Worm (Caenorhabditis elegans) whole organism, early embryonic: ENCODE measurements around the gene Y37E11B.5.
"Not testable (repeated sequence)": the region's sequence is repeated elsewhere in the genome, so short reads cannot be mapped to it uniquely, and the experiment has no call there.

ENCODE experiments used
- B0310.2 ChIP-seq: sonication (generic microtip); optimal IDR thresholded peaks from 2 replicates; lab custom pipeline; 2016; ENCODE audit warnings: mild to moderate bottlenecking, missing genetic modification characterization, missing compliant biosample characterization
- F13C5.2 ChIP-seq: sonication (generic microtip); optimal IDR thresholded peaks from 2 replicates; lab custom pipeline; 2017; ENCODE audit warnings: mild to moderate bottlenecking, missing genetic modification characterization, inconsistent platforms, missing compliant biosample characterization
- aly-1 ChIP-seq: sonication (generic microtip); optimal IDR thresholded peaks from 2 replicates; lab custom pipeline; 2016; ENCODE audit warnings: missing genetic modification characterization, missing compliant biosample characterization
- ama-1 ChIP-seq: fragments of 150-350 bp; optimal IDR thresholded peaks from 2 replicates; lab custom pipeline; 2014
- ceh-13 ChIP-seq: fragments of 200-800 bp; sonication (Bioruptor generic); optimal IDR thresholded peaks from 2 replicates; lab custom pipeline; 2018; ENCODE audit warnings: mild to moderate bottlenecking, missing genetic modification characterization, missing compliant biosample characterization
- ceh-36 ChIP-seq: sonication (generic microtip); optimal IDR thresholded peaks from 2 replicates; lab custom pipeline; 2016; ENCODE audit warnings: missing genetic modification characterization, inconsistent platforms, missing compliant biosample characterization
- ets-7 ChIP-seq: sonication (generic microtip); optimal IDR thresholded peaks from 2 replicates; lab custom pipeline; 2016; ENCODE audit warnings: missing genotype, missing genetic modification characterization, missing compliant biosample characterization
- flt-1 ChIP-seq: fragments of 200-800 bp; sonication (Bioruptor generic); IDR thresholded peaks from 2 replicates; pipeline ENCODE4 v1.3.6; 2022; ENCODE audit warnings: missing genetic modification characterization, missing compliant biosample characterization
- hmbx-1 ChIP-seq: sonication (generic microtip); optimal IDR thresholded peaks from 2 replicates; lab custom pipeline; 2016; ENCODE audit warnings: mild to moderate bottlenecking, missing genetic modification characterization, missing compliant biosample characterization
- hmg-4 ChIP-seq: fragments of 200-800 bp; sonication (Bioruptor generic); optimal IDR thresholded peaks from 2 replicates; lab custom pipeline; 2018; ENCODE audit warnings: mild to moderate bottlenecking, missing genetic modification characterization, missing compliant biosample characterization
- hnd-1 ChIP-seq: sonication (generic microtip); optimal IDR thresholded peaks from 2 replicates; lab custom pipeline; 2016; ENCODE audit warnings: missing genetic modification characterization, missing compliant biosample characterization
- pes-1 ChIP-seq: fragments of 200-800 bp; sonication (Bioruptor generic); IDR thresholded peaks from 2 replicates; pipeline ENCODE4 v1.3.6; 2022; ENCODE audit warnings: missing genetic modification reagents, missing genetic modification characterization, missing compliant biosample characterization
- scrt-1 ChIP-seq: fragments of 200-800 bp; sonication (Bioruptor generic); IDR thresholded peaks from 2 replicates; pipeline ENCODE4 v1.3.6; 2022; ENCODE audit warnings: missing genetic modification characterization, missing compliant biosample characterization
- sea-1 ChIP-seq: fragments of 200-800 bp; sonication (Bioruptor generic); conservative IDR thresholded peaks from 2 replicates; pipeline ENCODE4 v1.3.6; 2022; ENCODE audit warnings: missing genetic modification characterization, missing compliant biosample characterization
- tbx-11 ChIP-seq: fragments of 200-800 bp; sonication (Bioruptor generic); IDR thresholded peaks from 2 replicates; pipeline ENCODE4 v1.3.6; 2022; ENCODE audit warnings: missing genetic modification characterization, missing compliant biosample characterization
- tbx-37 ChIP-seq: fragments of 200-800 bp; sonication (Bioruptor generic); conservative IDR thresholded peaks from 2 replicates; pipeline ENCODE4 v1.3.6; 2022; ENCODE audit warnings: missing genetic modification reagents, missing genetic modification characterization, missing compliant biosample characterization
- tra-4 ChIP-seq: sonication (generic microtip); optimal IDR thresholded peaks from 2 replicates; lab custom pipeline; 2017; ENCODE audit warnings: missing genetic modification characterization, missing compliant biosample characterization

Gene Y37E11B.5

ce11 chrIV:3599958-3600357 lies 1.6 kb upstream of the Y37E11B.5 start, which contains the start of gene Y37E11B.7:
Gene Y37E11B.7, minus strand, starts transcription at chrIV:3600164.
- TF ChIP-seq tra-4 (tag; lab: Kevin White, UChicago) (no peak), hnd-1 (tag; lab: Kevin White, UChicago) (no peak), B0310.2 (tag; lab: Kevin White, UChicago) (no peak), ama-1 (lab: Kevin White, UChicago) (no peak), aly-1 (tag; lab: Kevin White, UChicago) (no peak), tbx-11 (GFP tag; lab: Robert Waterston, UW) (no peak), flt-1 (no peak), scrt-1 (GFP tag; lab: Robert Waterston, UW) (no peak), ceh-36 (tag; lab: Kevin White, UChicago) (no peak), hmg-4 (GFP tag; lab: Kevin White, UChicago) (no peak), tbx-37 (GFP tag; lab: Robert Waterston, UW) (no peak)

- TF ChIP-seq ceh-13 (GFP tag; lab: Kevin White, UChicago) (no peak), B0310.2 (tag; lab: Kevin White, UChicago) (no peak)
These were observed 774 bp upstream of the Y37E11B.5 start, which contains the start of gene Y37E11B.6 for ce11 chrIV:3599126-3599525. Gene Y37E11B.6, minus strand, starts transcription at chrIV:3599306.

- TF ChIP-seq tbx-11 (GFP tag; lab: Robert Waterston, UW) (no peak), ceh-36 (tag; lab: Kevin White, UChicago) (no peak), sea-1 (GFP tag; lab: Robert Waterston, UW) (no peak), flt-1 (no peak), F13C5.2 (no peak), ceh-13 (GFP tag; lab: Kevin White, UChicago) (no peak), pes-1 (GFP tag; lab: Robert Waterston, UW) (no peak), ets-7 (tag; lab: Kevin White, UChicago) (no peak), ama-1 (lab: Kevin White, UChicago) (no peak), B0310.2 (tag; lab: Kevin White, UChicago) (no peak), tra-4 (tag; lab: Kevin White, UChicago) (no peak)
These were observed 996 bp downstream of the Y37E11B.5 start for ce11 chrIV:3597356-3597755.

ce11 chrIV:3593513-3593912 lies 4.8 kb downstream of the Y37E11B.5 start, which contains the start of gene taf-2:
Gene taf-2, minus strand, starts transcription at chrIV:3593613.
- no peak for TF ChIP-seq flt-1
- no peak for TF ChIP-seq hmg-4 (GFP tag; lab: Kevin White, UChicago)
- no peak for TF ChIP-seq ceh-36 (tag; lab: Kevin White, UChicago)
- TF ChIP-seq pes-1 (GFP tag; lab: Robert Waterston, UW) = no peak

ce11 chrIV:3590821-3591220 lies 7.5 kb downstream of the Y37E11B.5 start:
- TF ChIP-seq hmg-4 (GFP tag; lab: Kevin White, UChicago) = no peak
- no peak for TF ChIP-seq hmbx-1 (tag; lab: Kevin White, UChicago)
- TF ChIP-seq F13C5.2 = no peak
- TF ChIP-seq aly-1 (tag; lab: Kevin White, UChicago) = no peak
- no peak for TF ChIP-seq tra-4 (tag; lab: Kevin White, UChicago)
- no peak for TF ChIP-seq tbx-37 (GFP tag; lab: Robert Waterston, UW)

ce11 chrIV:3582806-3583205 lies 15.5 kb downstream of the Y37E11B.5 start, which contains the start of gene blos-7:
Gene blos-7, minus strand, starts transcription at chrIV:3582906.
- TF ChIP-seq ceh-13 (GFP tag; lab: Kevin White, UChicago); aly-1 (tag; lab: Kevin White, UChicago); flt-1: not testable (repeated sequence)

ce11 chrIV:3579477-3579975 lies 18.8 kb downstream of the Y37E11B.5 start, which contains the start of gene Y37E11B.1:
Gene Y37E11B.1, plus strand, starts transcription at chrIV:3579621.
- TF ChIP-seq ceh-36 (tag; lab: Kevin White, UChicago) (no peak), tbx-37 (GFP tag; lab: Robert Waterston, UW) (no peak), scrt-1 (GFP tag; lab: Robert Waterston, UW) (no peak), hmbx-1 (tag; lab: Kevin White, UChicago) (no peak), hmg-4 (GFP tag; lab: Kevin White, UChicago) (no peak), tbx-11 (GFP tag; lab: Robert Waterston, UW) (no peak), ets-7 (tag; lab: Kevin White, UChicago) (no peak)

- TF ChIP-seq tra-4 (tag; lab: Kevin White, UChicago) (no peak), hnd-1 (tag; lab: Kevin White, UChicago) (no peak), tbx-11 (GFP tag; lab: Robert Waterston, UW) (no peak)
These were observed 19.7 kb downstream of the Y37E11B.5 start for ce11 chrIV:3578667-3579066.

- TF ChIP-seq scrt-1 (GFP tag; lab: Robert Waterston, UW) (no peak), ets-7 (tag; lab: Kevin White, UChicago) (no peak), sea-1 (GFP tag; lab: Robert Waterston, UW) (no peak)
These were observed 20.2 kb downstream of the Y37E11B.5 start, which contains the start of gene Y37E11B.2 for ce11 chrIV:3578155-3578554. Gene Y37E11B.2, plus strand, starts transcription at chrIV:3578455.
